Fruit fly (Drosophila melanogaster): ENCODE measurements around the gene CG14212.
A peak's percentile ranks its signal among the peaks of the same experiment; 100 is the strongest.

Gene CG14212

dm6 chrX:19625405-19625804 lies at the start of gene CG14212:
TSS of gene CG14212 (plus strand) at chrX:19625705.
- TF ChIP-seq noc (tag; optimal IDR thresholded peaks at IDR 0.05), result no peak

DNA sequence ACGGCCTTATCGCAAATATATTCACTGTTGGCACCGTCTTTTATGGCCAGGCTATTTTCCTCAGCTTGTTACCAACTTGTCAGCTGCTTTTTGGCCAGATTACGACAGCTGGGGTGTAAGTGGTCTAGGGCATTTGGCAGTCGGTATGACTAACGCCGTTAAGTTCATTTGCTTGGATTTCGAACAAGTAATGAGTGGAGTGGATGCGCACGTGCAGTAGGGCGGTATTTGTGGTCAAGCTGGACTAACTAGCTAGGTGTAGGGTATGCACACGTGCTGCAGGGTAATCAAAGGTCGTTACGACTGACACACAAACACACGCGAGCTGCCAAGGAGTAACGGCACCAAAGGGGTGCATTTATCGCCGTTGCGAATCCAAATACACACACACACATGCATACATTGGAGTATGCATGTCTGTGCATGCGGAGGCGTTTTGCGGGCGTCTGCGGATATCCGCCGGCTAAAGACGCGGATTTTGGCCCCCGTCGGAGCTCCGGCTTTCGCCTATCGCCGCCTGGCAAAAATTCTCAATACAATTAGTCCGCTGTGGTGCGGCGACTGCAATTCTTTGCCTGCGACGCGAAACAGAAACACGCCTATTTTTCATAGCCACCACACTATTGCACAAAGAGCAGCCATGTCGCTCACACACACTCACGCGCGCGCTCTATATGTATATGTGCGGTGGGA lies 47.4 kb upstream of the CG14212 start:
- TF ChIP-seq noc (tag; optimal IDR thresholded peaks at IDR 0.05), result no peak

- no peak for TF ChIP-seq noc (tag; optimal IDR thresholded peaks at IDR 0.05)
Measured at dm6 chrX:19578908-19579647, 46.4 kb upstream of the CG14212 start.

DNA sequence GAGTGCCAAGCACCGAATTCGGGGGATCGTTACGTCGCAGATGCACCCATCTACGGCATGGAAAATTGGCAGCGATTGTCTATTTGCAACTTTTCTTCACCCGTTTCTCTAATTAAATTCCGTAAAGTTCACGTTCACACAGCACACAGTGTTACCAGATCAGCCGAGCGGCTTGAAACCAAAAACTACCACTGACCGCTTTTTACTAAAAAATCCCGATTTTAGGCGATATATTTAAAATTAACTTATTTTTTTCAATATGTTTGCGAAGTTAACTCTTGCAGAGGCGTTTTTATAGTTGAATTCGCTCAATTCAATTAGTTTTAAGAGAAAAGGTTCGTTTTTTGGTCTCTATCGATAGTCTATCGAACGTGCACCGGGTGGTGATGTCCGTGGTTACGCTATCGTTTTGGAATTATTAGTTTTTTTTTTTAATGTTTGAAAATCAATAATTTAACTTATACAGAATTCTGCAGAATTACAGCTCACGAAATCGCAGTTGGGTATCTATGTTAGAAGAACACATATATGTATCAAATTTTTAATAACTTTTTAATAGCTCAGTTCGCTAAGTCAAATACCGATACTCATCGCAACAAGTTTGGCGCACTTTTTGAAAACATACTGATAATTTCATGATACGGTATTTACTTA lies 45.7 kb upstream of the CG14212 start, which contains the start of gene Tao:
Gene Tao, minus strand, starts transcription at position 153 of the 654 bp plus-strand sequence.
- no peak for TF ChIP-seq noc (tag; optimal IDR thresholded peaks at IDR 0.05)

- no peak for TF ChIP-seq noc (tag; optimal IDR thresholded peaks at IDR 0.05)
Measured at dm6 chrX:19581881-19582280, 43.6 kb upstream of the CG14212 start, which contains the start of gene CG14218. TSS of gene CG14218 (minus strand) at chrX:19581981.

- no peak for TF ChIP-seq noc (tag; optimal IDR thresholded peaks at IDR 0.05)
Measured at dm6 chrX:19582732-19583131, 42.8 kb upstream of the CG14212 start.

DNA sequence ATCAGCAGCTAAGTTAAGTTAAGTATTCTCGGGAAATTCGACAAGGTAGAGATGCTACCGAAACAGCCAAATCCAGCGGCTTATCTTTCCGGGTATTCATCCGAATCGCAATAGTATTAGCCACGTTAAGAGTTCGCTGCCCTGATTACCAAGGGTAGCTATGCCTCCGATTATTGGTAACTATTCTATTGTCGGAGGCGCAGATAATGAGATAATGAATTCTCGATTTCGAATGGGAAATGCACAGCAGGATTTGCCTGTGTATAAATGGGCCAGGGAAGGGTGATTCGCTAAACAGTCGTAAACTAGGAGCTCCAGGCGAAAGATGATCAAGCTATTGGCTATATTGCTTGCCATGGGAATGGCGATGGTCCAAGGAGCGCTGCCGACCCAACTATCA lies 42.2 kb upstream of the CG14212 start, which contains the start of gene CG14204:
Gene CG14204, plus strand, starts transcription at position 301 of the 400 bp plus-strand sequence.
- TF ChIP-seq noc (tag; optimal IDR thresholded peaks at IDR 0.05), result no peak

- TF ChIP-seq noc (tag; optimal IDR thresholded peaks at IDR 0.05), result no peak
Measured at dm6 chrX:19585142-19585541, 40.4 kb upstream of the CG14212 start.

DNA sequence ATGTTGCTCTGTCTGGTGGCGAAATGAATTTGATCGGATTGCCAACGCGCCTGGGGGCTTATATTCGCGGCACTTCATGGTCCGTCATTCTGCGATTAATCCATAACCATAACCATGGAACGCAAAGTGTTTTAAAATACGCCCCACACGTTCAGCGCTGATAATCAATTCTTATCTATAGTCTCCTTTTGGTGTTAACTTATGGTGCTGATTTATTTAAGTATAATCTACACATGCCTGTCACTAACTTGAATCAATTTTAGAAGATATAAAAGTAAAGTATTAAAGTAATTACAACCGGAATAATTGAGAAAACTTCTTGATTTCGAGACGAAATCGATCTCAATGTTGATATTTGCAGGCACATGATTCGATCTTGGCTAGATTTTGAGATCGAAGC lies 35.4 kb upstream of the CG14212 start, which contains the start of gene CG14219:
Gene CG14219, minus strand, starts transcription at position 101 of the 400 bp plus-strand sequence.
- TF ChIP-seq noc (tag; optimal IDR thresholded peaks at IDR 0.05), result no peak

DNA sequence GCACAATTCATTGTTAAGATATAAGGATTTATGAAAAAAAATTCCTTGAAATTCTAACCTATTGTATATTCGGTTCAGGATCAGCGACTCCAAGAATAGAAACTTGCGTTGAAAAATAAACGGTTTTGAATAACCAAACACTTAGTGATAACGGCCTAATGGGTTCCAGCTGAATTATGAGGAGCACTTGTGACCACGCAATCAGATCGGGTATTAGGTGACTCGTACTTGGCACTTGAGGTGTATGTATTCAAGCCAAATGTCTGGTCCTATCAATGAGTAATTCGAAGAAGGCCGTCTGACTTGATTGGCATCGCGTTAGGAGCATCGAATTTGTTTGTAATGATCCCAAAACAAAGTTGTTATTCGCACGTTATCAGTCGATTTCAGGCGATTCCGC lies 34.9 kb upstream of the CG14212 start:
- TF ChIP-seq noc (tag; optimal IDR thresholded peaks at IDR 0.05), result no peak

DNA sequence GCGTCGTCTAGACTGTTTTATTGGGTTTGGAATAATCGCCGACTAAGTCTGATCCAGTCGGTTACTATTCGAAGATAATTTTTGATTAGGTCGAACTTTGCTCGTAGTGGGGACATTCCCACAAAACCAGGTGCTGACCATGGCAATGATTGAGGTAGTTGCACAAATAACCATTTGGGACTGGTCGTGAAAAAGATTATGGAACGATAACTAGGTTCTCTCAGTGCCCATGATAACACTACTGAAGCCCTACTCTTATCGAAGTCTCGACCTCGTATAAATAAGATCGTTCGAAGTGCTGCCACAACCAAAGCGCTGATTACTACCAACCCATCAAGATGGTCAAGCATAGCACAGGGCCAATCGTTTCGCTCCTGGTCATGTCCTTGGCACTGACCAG lies 33.2 kb upstream of the CG14212 start, which contains the start of gene CG14205:
Gene CG14205, plus strand, starts transcription at position 301 of the 400 bp plus-strand sequence.
- no peak for TF ChIP-seq noc (tag; optimal IDR thresholded peaks at IDR 0.05)

- no peak for TF ChIP-seq noc (tag; optimal IDR thresholded peaks at IDR 0.05)
Measured at dm6 chrX:19595862-19596261, 29.6 kb upstream of the CG14212 start.

DNA sequence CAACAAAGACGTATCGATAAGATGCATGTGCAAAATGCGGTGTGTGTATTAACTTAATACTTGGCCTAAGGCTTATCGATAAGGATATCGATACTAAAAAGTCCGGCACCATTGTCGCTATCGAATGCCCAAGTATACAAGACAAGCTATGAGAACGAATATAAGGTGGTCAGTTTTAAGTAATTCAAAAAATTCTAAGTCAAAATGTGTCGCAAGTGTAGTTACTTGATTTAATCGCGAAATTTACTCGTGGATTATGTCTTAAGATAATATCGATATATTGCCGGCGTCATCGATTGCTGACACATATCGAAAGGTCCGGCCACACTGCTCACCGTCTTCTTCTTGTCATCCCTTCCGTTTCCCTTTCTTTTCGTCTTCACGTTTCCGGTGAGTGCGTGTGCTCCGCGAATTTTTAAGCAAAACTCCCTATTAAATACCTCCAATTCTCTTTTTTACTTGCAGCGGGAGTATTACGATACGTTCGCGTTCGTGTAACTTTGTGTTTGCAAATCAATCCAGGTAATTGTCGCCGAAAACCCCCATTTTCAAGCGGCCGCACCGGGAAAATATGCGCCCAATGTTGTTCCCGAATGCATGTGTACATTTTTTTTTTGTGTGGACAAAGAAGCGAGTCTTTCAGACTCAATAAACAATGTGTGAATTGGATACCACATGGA lies 27.7 kb upstream of the CG14212 start, which contains the start of gene RpS10b:
Gene RpS10b, plus strand, starts transcription at position 348 of the 680 bp plus-strand sequence.
- TF ChIP-seq noc (tag; optimal IDR thresholded peaks at IDR 0.05), result peak; percentile 74

dm6 chrX:19598503-19598902 lies 27.0 kb upstream of the CG14212 start:
- TF ChIP-seq noc (tag; optimal IDR thresholded peaks at IDR 0.05), result no peak

- no peak for TF ChIP-seq noc (tag; optimal IDR thresholded peaks at IDR 0.05)
Measured at dm6 chrX:19601644-19602043, 23.9 kb upstream of the CG14212 start, which contains the start of gene CG14220. TSS of gene CG14220 (minus strand) at chrX:19601851.

DNA sequence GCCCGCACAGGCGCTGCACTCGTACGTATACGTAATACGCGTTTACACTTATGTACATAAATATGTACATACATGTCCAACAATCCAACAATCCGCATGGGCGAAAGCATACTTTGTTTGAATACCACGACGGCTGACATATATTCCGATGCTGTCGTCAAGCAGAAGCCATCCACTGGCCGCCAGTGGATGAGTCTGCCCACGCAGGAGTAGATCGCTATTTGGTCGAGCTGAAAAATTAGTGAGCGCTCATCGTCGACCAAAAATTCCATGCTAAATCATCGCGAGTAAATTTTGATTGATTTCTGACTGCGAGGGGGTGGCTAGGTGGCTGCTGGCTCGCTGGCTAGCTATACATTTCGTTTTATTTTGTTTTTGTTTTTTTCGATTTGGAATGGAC lies 23.0 kb upstream of the CG14212 start:
- no peak for TF ChIP-seq noc (tag; optimal IDR thresholded peaks at IDR 0.05)

Data from whole organism, larva.